Fruit fly (Drosophila melanogaster): ENCODE measurements around the gene Pgam5.

The Pgam5 gene

DNA sequence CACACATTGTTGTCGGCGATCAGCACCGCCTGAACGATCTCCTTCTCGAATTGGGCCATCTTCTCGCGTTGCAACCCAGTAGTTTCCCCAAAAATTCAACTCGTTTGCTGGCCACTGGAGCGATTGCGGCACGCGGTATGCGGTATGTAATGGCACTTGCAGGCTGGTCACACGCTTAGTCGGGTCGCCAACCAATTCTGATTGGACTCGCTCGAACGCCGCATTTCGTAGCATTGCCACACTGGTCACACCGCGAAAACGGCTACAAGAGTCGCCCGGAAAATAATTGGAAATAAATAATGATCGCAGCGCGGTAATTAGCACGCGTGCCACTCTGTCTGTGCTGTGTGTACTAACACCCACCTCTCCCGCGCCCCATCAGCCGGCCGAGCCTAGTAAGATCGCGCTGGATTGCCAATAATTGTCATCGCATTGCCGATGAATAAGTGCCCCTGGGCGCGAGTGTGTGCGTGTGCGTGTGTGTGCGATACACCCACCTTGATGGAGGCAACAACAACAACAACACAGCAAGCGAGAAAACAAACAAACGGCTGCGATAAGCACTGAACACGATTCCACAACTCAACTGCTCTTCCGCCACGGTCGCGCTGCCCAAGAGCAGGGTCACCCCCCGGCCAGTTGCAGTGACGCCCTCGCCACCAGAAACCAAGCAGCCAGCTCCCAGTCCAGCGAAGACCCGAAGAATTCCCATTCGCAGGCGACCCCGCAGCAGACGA, 49.6 kb upstream of the Pgam5 start, which contains the start of the genes eIF2Bepsilon and Ocrl (continued):
- TF ChIP-seq CG9797 (GFP tag; optimal IDR thresholded peaks at IDR 0.05) (peak; percentile 97), NFAT (GFP tag; IDR thresholded peaks at IDR 0.05) (0 out of 2 replicates have a peak, but pooled peaks have one; percentile 4), MESR4 (GFP tag; optimal IDR thresholded peaks at IDR 0.05) (peak; percentile 88), Dref (GFP tag; IDR thresholded peaks at IDR 0.05) (peak; percentile 50), CG12155 (GFP tag; optimal IDR thresholded peaks at IDR 0.05) (peak; percentile 78), CG9876 (GFP tag; optimal IDR thresholded peaks at IDR 0.05) (peak; percentile 31), CG4360 (GFP tag; IDR thresholded peaks at IDR 0.05) (peak; percentile 93), HLHmδ (GFP tag; optimal IDR thresholded peaks at IDR 0.05) (peak; percentile 70), bbx (GFP tag; IDR thresholded peaks at IDR 0.05; ENCODE audit: partially characterized antibody) (peak; percentile 41; the same call in 1 of the 2 replicates), CG7556 (GFP tag; optimal IDR thresholded peaks at IDR 0.05) (no peak), CG17186 (GFP tag; optimal IDR thresholded peaks at IDR 0.05) (peak; percentile 65), Spps (tag; optimal IDR thresholded peaks at IDR 0.05) (peak; percentile 4), H2.0 (GFP tag; IDR thresholded peaks at IDR 0.05) (no peak), CG34422 (GFP tag; IDR thresholded peaks at IDR 0.05) (peak; percentile 48; the same call in 1 of the 3 replicates), run (tag; optimal IDR thresholded peaks at IDR 0.05) (no peak), pzg (GFP tag; optimal IDR thresholded peaks at IDR 0.05) (peak; percentile 98), peb (GFP tag; IDR thresholded peaks at IDR 0.05) (no peak), crp (GFP tag; optimal IDR thresholded peaks at IDR 0.05) (peak in 1 of 2 experiments; percentile 35), gfzf (GFP tag; optimal IDR thresholded peaks at IDR 0.05) (peak; percentile 99), gro (GFP tag; optimal IDR thresholded peaks at IDR 0.05) (peak; percentile 42), E2f2 (GFP tag; IDR thresholded peaks at IDR 0.05) (peak; percentile 46; the same call in 1 of the 2 replicates), ci (GFP tag; IDR thresholded peaks at IDR 0.05) (peak; percentile 30; the same call in 1 of the 3 replicates), CG1529 (GFP tag; optimal IDR thresholded peaks at IDR 0.05) (no peak), CG7928 (GFP tag; optimal IDR thresholded peaks at IDR 0.05) (peak; percentile 6), CHES-1-like (GFP tag; optimal IDR thresholded peaks at IDR 0.05) (peak; percentile 34), Stat92E (GFP tag; optimal IDR thresholded peaks at IDR 0.05) (peak in 1 of 3 experiments; percentile 6), Ets65A (GFP tag) (peak; percentile 94), ERR (GFP tag; optimal IDR thresholded peaks at IDR 0.05) (peak; percentile 30), Sin3A (optimal IDR thresholded peaks at IDR 0.05) (peak; percentile 77), CG2712 (tag; optimal IDR thresholded peaks at IDR 0.05) (peak; percentile 29)

DNA sequence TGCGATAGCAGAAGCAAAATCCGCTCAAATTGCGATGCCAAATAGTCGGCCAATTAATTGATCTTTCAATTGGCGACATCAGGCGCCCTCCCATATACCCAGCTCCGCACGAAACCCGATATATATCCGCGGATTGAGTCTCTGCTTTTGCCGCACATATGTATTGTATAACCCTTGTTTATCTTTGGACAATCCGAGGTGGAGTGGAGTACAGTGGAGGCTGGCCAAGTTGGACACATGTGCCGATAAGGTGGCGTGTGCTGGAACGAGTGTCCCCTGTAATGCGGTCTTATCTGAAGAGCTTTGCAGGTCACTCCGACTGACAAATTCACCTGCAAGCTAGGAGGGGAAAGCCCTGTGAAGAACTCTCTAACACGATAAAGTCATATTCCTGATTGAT, 36.2 kb upstream of the Pgam5 start:
- 0 out of 2 replicates have a peak, but pooled peaks have one; percentile 16 for TF ChIP-seq CG32532 (GFP tag; IDR thresholded peaks at IDR 0.05)
- TF ChIP-seq grau (tag; optimal IDR thresholded peaks at IDR 0.05), result peak; percentile 81
- peak in 1 of 2 experiments; percentile 86 for TF ChIP-seq Pdp1 (GFP tag; optimal IDR thresholded peaks at IDR 0.05)
- TF ChIP-seq tgo (GFP tag; IDR thresholded peaks at IDR 0.05), result no peak
- TF ChIP-seq Bdp1 (GFP tag; optimal IDR thresholded peaks at IDR 0.05), result no peak
- TF ChIP-seq Med (GFP tag), result peak; percentile 10
- peak; percentile 19; the same call in 2 of the 3 replicates for TF ChIP-seq row (GFP tag; IDR thresholded peaks at IDR 0.05)

DNA sequence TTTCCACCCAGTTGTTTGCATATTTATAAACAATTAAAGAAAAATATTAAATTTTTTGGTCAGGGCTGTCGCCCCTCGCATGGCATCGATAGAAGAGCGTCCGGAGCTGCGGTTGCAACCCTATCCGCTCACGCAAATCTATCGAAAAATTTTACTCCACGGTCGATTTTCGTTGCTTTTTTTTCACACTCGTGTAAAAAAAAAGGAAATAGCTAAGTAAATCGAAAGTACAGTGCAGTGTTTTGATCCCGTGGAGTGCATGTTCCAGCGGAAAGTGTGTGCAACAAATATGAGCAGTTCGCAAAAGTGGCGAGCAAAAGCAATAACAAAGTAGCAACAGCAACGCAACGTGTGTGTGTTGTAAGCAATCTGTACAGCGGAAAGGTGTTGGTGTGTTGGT, 35.4 kb upstream of the Pgam5 start, which contains the start of the genes Edem1 and Rbcn-3B:
Edem1 (minus strand) TSS at position 71 of the 400 bp plus-strand sequence.
Rbcn-3B (plus strand) TSS at position 164 of the 400 bp plus-strand sequence.
- TF ChIP-seq danr (GFP tag; IDR thresholded peaks at IDR 0.05), result no peak
- peak; percentile 46 for TF ChIP-seq MBD-R2 (GFP tag; IDR thresholded peaks at IDR 0.05)
- peak; percentile 16 for TF ChIP-seq lab (GFP tag; optimal IDR thresholded peaks at IDR 0.05)
- TF ChIP-seq bsh (GFP tag; optimal IDR thresholded peaks at IDR 0.05), result peak in 1 of 2 experiments; percentile 62
- TF ChIP-seq pzg (GFP tag; optimal IDR thresholded peaks at IDR 0.05), result peak; percentile 38
- peak; percentile 12 for TF ChIP-seq lbe (GFP tag; optimal IDR thresholded peaks at IDR 0.05)
- peak; percentile 34 for TF ChIP-seq Fer1 (GFP tag; optimal IDR thresholded peaks at IDR 0.05)
- TF ChIP-seq Drgx (GFP tag; IDR thresholded peaks at IDR 0.05), result peak; percentile 14; the same call in 1 of the 2 replicates
- peak; percentile 45 for TF ChIP-seq CG15514 (GFP tag; optimal IDR thresholded peaks at IDR 0.05)
- TF ChIP-seq Dref (GFP tag; IDR thresholded peaks at IDR 0.05), result peak; percentile 64
- TF ChIP-seq CG4617 (GFP tag; optimal IDR thresholded peaks at IDR 0.05; ENCODE audit: borderline replicate concordance), result peak; percentile 33
- no peak for TF ChIP-seq Xbp1 (GFP tag; optimal IDR thresholded peaks at IDR 0.05)
- peak; percentile 82 for TF ChIP-seq cg (GFP tag; optimal IDR thresholded peaks at IDR 0.05)

Measured in whole organism, embryonic.